Fruit fly (Drosophila melanogaster) whole organism, pupa: ENCODE data around the gene Pnn.
A peak's percentile ranks its signal among the peaks of the same experiment; 100 is the strongest.

ENCODE experiments used
- CG10348 ChIP-seq: fragments of 200-800 bp; sonication (Bioruptor generic); IDR thresholded peaks from 2 replicates; pipeline ENCODE4 v1.3.6; 2022; ENCODE audit warnings: missing biosample characterization, missing genetic modification characterization
- CG12605 ChIP-seq: fragments of 200-800 bp; sonication (Bioruptor generic); IDR thresholded peaks from 2 replicates; pipeline ENCODE4 v1.3.6; 2022; ENCODE audit warnings: missing biosample characterization, missing genetic modification characterization
- CG14655 ChIP-seq: fragments of 200-800 bp; sonication (Bioruptor generic); optimal IDR thresholded peaks from 3 replicates; lab custom pipeline; 2017; ENCODE audit warnings: mild to moderate bottlenecking, missing biosample characterization, missing genetic modification reagents, missing genetic modification characterization
- CG15710 ChIP-seq: fragments of 200-800 bp; sonication (Bioruptor generic); optimal IDR thresholded peaks from 2 replicates; lab custom pipeline; 2018; ENCODE audit warnings: missing biosample characterization, mild to moderate bottlenecking, missing genetic modification characterization, moderate library complexity
- CG17806 ChIP-seq: fragments of 200-800 bp; sonication (Bioruptor generic); optimal IDR thresholded peaks from 2 replicates; lab custom pipeline; 2018; ENCODE audit warnings: missing biosample characterization, mild to moderate bottlenecking, missing genetic modification characterization, moderate library complexity
- CG32121 ChIP-seq: fragments of 200-800 bp; sonication (Bioruptor generic); IDR thresholded peaks from 2 replicates; pipeline ENCODE4 v1.3.6; 2022; ENCODE audit warnings: missing biosample characterization, missing genetic modification characterization
- CG34367 ChIP-seq: fragments of 200-800 bp; sonication (Bioruptor generic); optimal IDR thresholded peaks from 2 replicates; lab custom pipeline; 2018; ENCODE audit warnings: missing biosample characterization, mild to moderate bottlenecking, missing genetic modification characterization
- CG8159 ChIP-seq: fragments of 200-800 bp; sonication (Bioruptor generic); optimal IDR thresholded peaks from 3 replicates; lab custom pipeline; 2018; ENCODE audit warnings: missing biosample characterization, mild to moderate bottlenecking, missing genetic modification characterization, moderate library complexity
- CG9948 ChIP-seq: fragments of 200-800 bp; sonication (Bioruptor generic); optimal IDR thresholded peaks from 2 replicates; lab custom pipeline; 2018; ENCODE audit warnings: missing biosample characterization, mild to moderate bottlenecking, missing genetic modification characterization, moderate library complexity
- EcR ChIP-seq: fragments of 200-800 bp; sonication (Bioruptor generic); optimal IDR thresholded peaks from 3 replicates; lab custom pipeline; 2019; ENCODE audit warnings: missing biosample characterization, missing genetic modification characterization, mild to moderate bottlenecking, moderate library complexity, missing genetic modification reagents
- Pif1A ChIP-seq: fragments of 200-800 bp; sonication (Bioruptor generic); optimal IDR thresholded peaks from 3 replicates; lab custom pipeline; 2016; ENCODE audit warnings: missing biosample characterization, missing genetic modification characterization
- Pif1B ChIP-seq: fragments of 200-800 bp; sonication (Bioruptor generic); optimal IDR thresholded peaks from 3 replicates; lab custom pipeline; 2016; ENCODE audit warnings: missing biosample characterization, missing genetic modification characterization
- fd96Ca ChIP-seq: fragments of 200-800 bp; sonication (Bioruptor generic); IDR thresholded peaks from 3 replicates; pipeline ENCODE4 v1.3.6; 2022; ENCODE audit warnings: missing biosample characterization, missing genetic modification characterization

DNA sequence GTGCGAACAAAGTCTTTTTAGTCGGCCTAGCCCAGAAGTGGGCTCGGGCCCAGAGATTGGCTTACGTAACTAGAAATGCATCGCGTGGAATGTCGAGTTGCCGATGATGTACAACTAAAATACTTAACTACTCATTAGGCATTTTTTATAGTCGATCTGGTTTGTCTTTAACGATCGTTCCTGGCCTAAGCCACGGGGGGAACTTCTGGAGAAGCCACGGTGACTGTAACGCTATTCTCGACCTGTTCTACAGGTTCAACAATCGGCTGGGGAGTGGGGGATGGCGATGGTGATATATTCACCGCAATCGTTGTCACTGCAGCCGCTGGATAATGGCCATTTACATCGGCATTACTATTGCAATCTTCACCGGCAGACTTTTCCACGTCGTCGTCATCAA, 5.6 kb downstream of the Pnn start, which contains the start of gene CG34409:
- TF ChIP-seq Pif1A (GFP tag; lab: Kevin White, UChicago) (no peak), CG34367 (no peak), CG9948 (tag; lab: Kevin White, UChicago) (no peak), CG15710 (no peak), CG32121 (GFP tag; lab: Robert Waterston, UW) (no peak), CG12605 (GFP tag; lab: Robert Waterston, UW) (no peak), CG14655 (no peak), CG8159 (tag; lab: Kevin White, UChicago) (no peak), EcR (GFP tag; lab: Kevin White, UChicago) (peak; percentile 9), Pif1B (GFP tag; lab: Kevin White, UChicago) (no peak), CG10348 (no peak), CG17806 (tag; lab: Kevin White, UChicago) (no peak), fd96Ca (GFP tag; lab: Robert Waterston, UW) (no peak)
